Worm (Caenorhabditis elegans) whole organism, early embryonic: ENCODE results near the gene fdgt-1.

Experiments used
- F13C5.2 ChIP-seq: sonication (generic microtip); optimal IDR thresholded peaks from 2 replicates; lab custom pipeline; 2017; ENCODE audit warnings: mild to moderate bottlenecking, missing genetic modification characterization, inconsistent platforms, missing compliant biosample characterization
- ama-1 ChIP-seq: fragments of 150-350 bp; optimal IDR thresholded peaks from 2 replicates; lab custom pipeline; 2014
- ceh-13 ChIP-seq: fragments of 200-800 bp; sonication (Bioruptor generic); optimal IDR thresholded peaks from 2 replicates; lab custom pipeline; 2018; ENCODE audit warnings: mild to moderate bottlenecking, missing genetic modification characterization, missing compliant biosample characterization
- ceh-36 ChIP-seq: sonication (generic microtip); optimal IDR thresholded peaks from 2 replicates; lab custom pipeline; 2016; ENCODE audit warnings: missing genetic modification characterization, inconsistent platforms, missing compliant biosample characterization
- ets-7 ChIP-seq: sonication (generic microtip); optimal IDR thresholded peaks from 2 replicates; lab custom pipeline; 2016; ENCODE audit warnings: missing genotype, missing genetic modification characterization, missing compliant biosample characterization
- flt-1 ChIP-seq: fragments of 200-800 bp; sonication (Bioruptor generic); IDR thresholded peaks from 2 replicates; pipeline ENCODE4 v1.3.6; 2022; ENCODE audit warnings: missing genetic modification characterization, missing compliant biosample characterization
- scrt-1 ChIP-seq: fragments of 200-800 bp; sonication (Bioruptor generic); IDR thresholded peaks from 2 replicates; pipeline ENCODE4 v1.3.6; 2022; ENCODE audit warnings: missing genetic modification characterization, missing compliant biosample characterization
- sea-1 ChIP-seq: fragments of 200-800 bp; sonication (Bioruptor generic); conservative IDR thresholded peaks from 2 replicates; pipeline ENCODE4 v1.3.6; 2022; ENCODE audit warnings: missing genetic modification characterization, missing compliant biosample characterization
- tbx-11 ChIP-seq: fragments of 200-800 bp; sonication (Bioruptor generic); IDR thresholded peaks from 2 replicates; pipeline ENCODE4 v1.3.6; 2022; ENCODE audit warnings: missing genetic modification characterization, missing compliant biosample characterization

DNA sequence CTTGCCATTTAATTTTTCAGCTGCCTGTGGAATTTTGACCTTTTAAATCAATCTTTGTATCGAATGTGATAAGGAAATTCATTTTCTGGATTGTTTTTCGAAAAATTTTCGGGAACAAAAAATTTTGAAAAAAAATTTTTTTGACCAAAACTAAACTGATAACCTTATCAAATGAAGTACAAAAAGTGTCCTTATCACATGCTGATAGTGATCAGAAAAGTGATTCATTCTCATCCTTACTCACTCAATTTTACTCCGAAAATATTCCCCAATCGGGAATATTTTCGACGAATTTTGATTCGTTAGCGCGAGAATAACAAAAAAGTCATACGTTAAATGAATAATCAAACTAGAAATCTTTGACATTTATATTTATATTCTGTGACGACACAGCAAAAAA is 29.0 kb upstream of the fdgt-1 start:
- TF ChIP-seq ets-7 (no peak), flt-1 (GFP tag; lab: Robert Waterston, UW) (no peak), ama-1 (no peak), tbx-11 (GFP tag; lab: Robert Waterston, UW) (no peak), ceh-13 (GFP tag; lab: Kevin White, UChicago) (no peak), F13C5.2 (tag; lab: Kevin White, UChicago) (no peak), scrt-1 (GFP tag; lab: Robert Waterston, UW) (no peak), ceh-36 (no peak), sea-1 (GFP tag; lab: Robert Waterston, UW) (no peak)
